Worm (Caenorhabditis elegans) whole organism, L4 larva: ENCODE results near the gene T10B9.9.

Experiments
- F10B5.3 ChIP-seq: sonication (generic microtip); optimal IDR thresholded peaks from 2 replicates; lab custom pipeline; 2016; ENCODE audit warnings: mild to moderate bottlenecking, missing genetic modification characterization, missing compliant biosample characterization
- F26F4.8 ChIP-seq: fragments of 200-800 bp; sonication (Bioruptor generic); conservative IDR thresholded peaks from 2 replicates; pipeline ENCODE4 v1.3.6; 2022; ENCODE audit warnings: missing genetic modification characterization, missing compliant biosample characterization
- T20F7.1 ChIP-seq: fragments of 200-800 bp; sonication (Bioruptor generic); optimal IDR thresholded peaks from 2 replicates; lab custom pipeline; 2018; ENCODE audit warnings: mild to moderate bottlenecking, missing genetic modification characterization, missing compliant biosample characterization
- Y5F2A.4 ChIP-seq: fragments of 200-800 bp; sonication (Bioruptor generic); optimal IDR thresholded peaks from 2 replicates; lab custom pipeline; 2018; ENCODE audit warnings: mild to moderate bottlenecking, missing genetic modification characterization, missing compliant biosample characterization
- Y75B8A.6 ChIP-seq: fragments of 200-800 bp; sonication (Bioruptor generic); IDR thresholded peaks from 2 replicates; pipeline ENCODE4 v1.3.6; 2022; ENCODE audit warnings: missing genetic modification reagents, missing genetic modification characterization, missing compliant biosample characterization
- ZK337.2 ChIP-seq: fragments of 200-800 bp; sonication (Bioruptor generic); IDR thresholded peaks from 2 replicates; pipeline ENCODE4 v1.3.6; 2022; ENCODE audit warnings: missing genetic modification reagents, missing genetic modification characterization, missing compliant biosample characterization
- ama-1 ChIP-seq: fragments of 150-350 bp; optimal IDR thresholded peaks from 2 replicates; lab custom pipeline; 2014; ENCODE audit warnings: inconsistent platforms, mixed read lengths
- arid-1 ChIP-seq: fragments of 200-800 bp; sonication (Bioruptor generic); conservative IDR thresholded peaks from 2 replicates; pipeline ENCODE4 v1.3.6; 2022; ENCODE audit warnings: missing genetic modification reagents, missing genetic modification characterization, missing compliant biosample characterization
- ceh-20 ChIP-seq: fragments of 200-800 bp; sonication (Bioruptor generic); IDR thresholded peaks from 2 replicates; pipeline ENCODE4 v1.3.6; 2022; ENCODE audit warnings: missing genetic modification reagents, missing genetic modification characterization, missing compliant biosample characterization
- ceh-32 ChIP-seq: sonication (generic microtip); optimal IDR thresholded peaks from 2 replicates; lab custom pipeline; 2016; ENCODE audit warnings: mild to moderate bottlenecking, missing genetic modification characterization, missing compliant biosample characterization; ENCODE audit not compliant: poor library complexity
- ceh-82 ChIP-seq: sonication (generic microtip); optimal IDR thresholded peaks from 2 replicates; lab custom pipeline; 2017; ENCODE audit warnings: missing biosample characterization, missing genetic modification characterization
- ctbp-1 ChIP-seq: fragments of 200-800 bp; sonication (Bioruptor generic); IDR thresholded peaks from 2 replicates; pipeline ENCODE4 v1.3.6; 2022; ENCODE audit warnings: missing genetic modification reagents, missing genetic modification characterization, missing compliant biosample characterization
- daf-8 ChIP-seq: fragments of 200-800 bp; sonication (Bioruptor generic); IDR thresholded peaks from 2 replicates; pipeline ENCODE4 v1.3.6; 2022; ENCODE audit warnings: missing genetic modification characterization, missing compliant biosample characterization
- dmd-6 ChIP-seq: fragments of 200-800 bp; sonication (Bioruptor generic); IDR thresholded peaks from 2 replicates; pipeline ENCODE4 v1.3.6; 2022; ENCODE audit warnings: missing genetic modification reagents, missing genetic modification characterization, missing compliant biosample characterization
- dmd-9 ChIP-seq: fragments of 200-800 bp; sonication (Bioruptor generic); IDR thresholded peaks from 2 replicates; pipeline ENCODE4 v1.3.6; 2022; ENCODE audit warnings: missing genetic modification reagents, missing genetic modification characterization, missing compliant biosample characterization
- egl-43 ChIP-seq: fragments of 200-800 bp; sonication (Bioruptor generic); IDR thresholded peaks from 2 replicates; pipeline ENCODE4 v1.3.6; 2022; ENCODE audit warnings: missing genetic modification reagents, missing genetic modification characterization, missing compliant biosample characterization
- fos-1 ChIP-seq: fragments of 150-350 bp; optimal IDR thresholded peaks from 2 replicates; lab custom pipeline; 2014; ENCODE audit warnings: missing biosample characterization, missing genetic modification characterization
- hif-1 ChIP-seq, 2 experiments: sonication (generic microtip); optimal IDR thresholded peaks; 2 replicates each; lab custom pipeline; 2016 to 2017; ENCODE audit warnings: missing compliant biosample characterization in 2 of 2, missing genetic modification characterization in 2 of 2, missing genetic modification reagents in 2 of 2, missing genotype in 2 of 2, mild to moderate bottlenecking in 1 of 2
- hlh-30 ChIP-seq: sonication (generic microtip); optimal IDR thresholded peaks from 2 replicates; lab custom pipeline; 2017; ENCODE audit warnings: antibody characterized with exemption, mild to moderate bottlenecking, missing genetic modification characterization, missing compliant biosample characterization; ENCODE audit not compliant: insufficient read depth
- lim-7 ChIP-seq: fragments of 200-800 bp; sonication (Bioruptor generic); IDR thresholded peaks from 2 replicates; pipeline ENCODE4 v1.3.6; 2022; ENCODE audit warnings: missing genetic modification characterization, missing compliant biosample characterization
- lin-13 ChIP-seq: fragments of 150-350 bp; optimal IDR thresholded peaks from 2 replicates; lab custom pipeline; 2014; ENCODE audit warnings: missing biosample characterization, missing genetic modification reagents, missing genetic modification characterization
- lin-29 ChIP-seq: fragments of 200-800 bp; sonication (Bioruptor generic); IDR thresholded peaks from 2 replicates; pipeline ENCODE4 v1.3.6; 2022; ENCODE audit warnings: missing genetic modification reagents, missing genetic modification characterization, missing compliant biosample characterization
- lin-39 ChIP-seq: fragments of 150-350 bp; optimal IDR thresholded peaks from 2 replicates; lab custom pipeline; 2014; ENCODE audit warnings: missing biosample characterization, missing genetic modification reagents, missing genetic modification characterization
- madf-5 ChIP-seq, 2 experiments: fragments of 200-800 bp; sonication (Bioruptor generic); IDR thresholded peaks; 2 replicates each; pipeline ENCODE4 v1.3.6; 2022; ENCODE audit warnings: missing compliant biosample characterization in 2 of 2, missing genetic modification characterization in 2 of 2
- mdl-1 ChIP-seq, 2 experiments: fragments of 150-350 bp in 1 of 2; sonication (generic microtip) in 1 of 2; optimal IDR thresholded peaks; 2 replicates each; lab custom pipeline; 2014 to 2017; ENCODE audit warnings: missing biosample characterization in 2 of 2, missing genetic modification characterization in 2 of 2
- mep-1 ChIP-seq: fragments of 150-350 bp; sonication (generic microtip); optimal IDR thresholded peaks from 3 replicates; lab custom pipeline; 2014; ENCODE audit warnings: missing biosample characterization, missing genetic modification characterization
- mxl-2 ChIP-seq: fragments of 200-800 bp; sonication (Bioruptor generic); conservative IDR thresholded peaks from 2 replicates; pipeline ENCODE4 v1.3.6; 2022; ENCODE audit warnings: missing genetic modification reagents, missing genetic modification characterization, missing compliant biosample characterization
- mxl-3 ChIP-seq: fragments of 200-800 bp; sonication (Bioruptor generic); optimal IDR thresholded peaks from 2 replicates; lab custom pipeline; 2018; ENCODE audit warnings: mild to moderate bottlenecking, missing genetic modification characterization, missing compliant biosample characterization
- nhr-10 ChIP-seq: fragments of 150-350 bp; optimal IDR thresholded peaks from 2 replicates; lab custom pipeline; 2014; ENCODE audit warnings: missing biosample characterization, missing genetic modification characterization
- nhr-111 ChIP-seq: fragments of 200-800 bp; sonication (Bioruptor generic); optimal IDR thresholded peaks from 2 replicates; lab custom pipeline; 2018; ENCODE audit warnings: mild to moderate bottlenecking, missing genetic modification characterization, missing compliant biosample characterization
- nhr-237 ChIP-seq: sonication (generic microtip); optimal IDR thresholded peaks from 2 replicates; lab custom pipeline; 2017; ENCODE audit warnings: missing biosample characterization, missing genetic modification characterization
- nhr-42 ChIP-seq: fragments of 200-800 bp; sonication (Bioruptor generic); IDR thresholded peaks from 2 replicates; pipeline ENCODE4 v1.3.6; 2022; ENCODE audit warnings: missing genetic modification characterization, missing compliant biosample characterization
- nhr-48 ChIP-seq: sonication (generic microtip); optimal IDR thresholded peaks from 2 replicates; lab custom pipeline; 2016; ENCODE audit warnings: mild to moderate bottlenecking, missing genetic modification characterization, missing compliant biosample characterization
- nhr-6 ChIP-seq: fragments of 150-350 bp; optimal IDR thresholded peaks from 2 replicates; lab custom pipeline; 2014; ENCODE audit warnings: missing biosample characterization, missing genetic modification characterization
- pha-4 ChIP-seq, 2 experiments: fragments of 150-350 bp in 1 of 2; fragments of 200-800 bp in 1 of 2; sonication (Bioruptor generic) in 1 of 2; IDR thresholded peaks in 1 of 2; optimal IDR thresholded peaks in 1 of 2; 2 replicates each; pipeline versions ENCODE4 v1.3.6 to Lab custom; 2014 to 2022; ENCODE audit warnings: missing genetic modification characterization in 2 of 2, missing genetic modification reagents in 2 of 2, missing biosample characterization in 1 of 2, missing compliant biosample characterization in 1 of 2
- php-3 ChIP-seq: fragments of 200-800 bp; sonication (Bioruptor generic); IDR thresholded peaks from 2 replicates; pipeline ENCODE4 v1.3.6; 2022; ENCODE audit warnings: missing genetic modification reagents, missing genetic modification characterization, missing compliant biosample characterization
- pqm-1 ChIP-seq: sonication (generic microtip); optimal IDR thresholded peaks from 2 replicates; lab custom pipeline; 2017; ENCODE audit warnings: missing biosample characterization, missing genetic modification characterization
- saeg-2 ChIP-seq: fragments of 200-800 bp; sonication (Bioruptor generic); IDR thresholded peaks from 2 replicates; pipeline ENCODE4 v1.3.6; 2022; ENCODE audit warnings: missing genetic modification reagents, missing genetic modification characterization, missing compliant biosample characterization
- snpc-1.2 ChIP-seq: fragments of 200-800 bp; sonication (Bioruptor generic); IDR thresholded peaks from 2 replicates; pipeline ENCODE4 v1.3.6; 2022; ENCODE audit warnings: missing genetic modification reagents, missing genetic modification characterization, missing compliant biosample characterization
- snpc-4 ChIP-seq: fragments of 150-350 bp; optimal IDR thresholded peaks from 2 replicates; lab custom pipeline; 2014; ENCODE audit warnings: missing biosample characterization, missing genetic modification characterization
- spr-3 ChIP-seq: fragments of 200-800 bp; sonication (Bioruptor generic); optimal IDR thresholded peaks from 2 replicates; lab custom pipeline; 2018; ENCODE audit warnings: mild to moderate bottlenecking, missing genetic modification characterization, missing compliant biosample characterization
- unc-130 ChIP-seq: sonication (generic microtip); optimal IDR thresholded peaks from 2 replicates; lab custom pipeline; 2016; ENCODE audit warnings: missing genetic modification reagents, missing genetic modification characterization, missing compliant biosample characterization
- unc-62 ChIP-seq, 3 experiments: fragments of 150-350 bp in 1 of 3; sonication (generic microtip); optimal IDR thresholded peaks in 2 of 3; peaks in 1 of 3; 1 replicate in 1 of 3; 2 replicates in 2 of 3; lab custom pipeline; 2014 to 2017; ENCODE audit warnings: missing biosample characterization in 3 of 3, missing genetic modification characterization in 3 of 3, missing genetic modification reagents in 3 of 3, missing genotype in 1 of 3
- zag-1 ChIP-seq: fragments of 150-350 bp; optimal IDR thresholded peaks from 2 replicates; lab custom pipeline; 2014; ENCODE audit warnings: missing biosample characterization, missing genetic modification characterization
- zfp-2 ChIP-seq: sonication (generic microtip); optimal IDR thresholded peaks from 2 replicates; lab custom pipeline; 2016; ENCODE audit warnings: mild to moderate bottlenecking, missing genetic modification characterization, missing compliant biosample characterization
- zfp-3 ChIP-seq: fragments of 200-800 bp; sonication (Bioruptor generic); conservative IDR thresholded peaks from 2 replicates; pipeline ENCODE4 v1.3.6; 2022; ENCODE audit warnings: missing genetic modification reagents, missing genetic modification characterization, missing compliant biosample characterization
- zip-2 ChIP-seq: fragments of 150-350 bp; optimal IDR thresholded peaks from 2 replicates; lab custom pipeline; 2014; ENCODE audit warnings: missing biosample characterization, missing genetic modification characterization

The T10B9.9 gene

ce11 chrII:9740552-9740951 is 35.1 kb downstream of the T10B9.9 start (continued):
- TF ChIP-seq dmd-6 (GFP tag; lab: Robert Waterston, UW) (peak; percentile 73), mxl-2 (GFP tag; lab: Robert Waterston, UW) (no peak), hlh-30 (tag; lab: Kevin White, UChicago) (peak; percentile 14), mdl-1 (tag; optimal IDR thresholded peaks at IDR 0.05; lab: Kevin White, UChicago) (peak in 1 of 2 experiments; percentile 46), zip-2 (tag; lab: Kevin White, UChicago) (no peak), nhr-10 (peak; percentile 52)
- TF ChIP-seq, all 104 proteins: peak for 16

- TF ChIP-seq madf-5 (GFP tag; IDR thresholded peaks at IDR 0.05; lab: Robert Waterston, UW), result no peak
- peak; percentile 73 for TF ChIP-seq hlh-30 (tag; lab: Kevin White, UChicago)
- no peak for TF ChIP-seq zip-2 (tag; lab: Kevin White, UChicago)
- TF ChIP-seq snpc-1.2, result 0 out of 2 replicates have a peak, but pooled peaks have one; percentile 13
- no peak for TF ChIP-seq lin-39 (tag; lab: Kevin White, UChicago)
- no peak for TF ChIP-seq daf-8
- TF ChIP-seq ceh-32, result no peak
- peak; percentile 91 for TF ChIP-seq dmd-6 (GFP tag; lab: Robert Waterston, UW)
- TF ChIP-seq nhr-10, result no peak
- peak; percentile 25 for TF ChIP-seq nhr-6 (tag; lab: Kevin White, UChicago)
- peak; percentile 61; the same call in 1 of the 2 replicates for TF ChIP-seq egl-43 (GFP tag; lab: Robert Waterston, UW)
- no peak for TF ChIP-seq zfp-2 (tag; lab: Kevin White, UChicago)
- TF ChIP-seq nhr-48, result peak; percentile 14
- TF ChIP-seq F10B5.3, result no peak
- peak; percentile 61 for TF ChIP-seq mxl-3
- TF ChIP-seq F26F4.8 (GFP tag; lab: Robert Waterston, UW), result no peak
- 0 out of 2 replicates have a peak, but pooled peaks have one; percentile 7 for TF ChIP-seq arid-1 (GFP tag; lab: Robert Waterston, UW)
- no peak for TF ChIP-seq fos-1 (tag; lab: Kevin White, UChicago)
- TF ChIP-seq nhr-111 (GFP tag; lab: Kevin White, UChicago), result no peak
- TF ChIP-seq php-3, result peak; percentile 92
- no peak for TF ChIP-seq ceh-20
- no peak for TF ChIP-seq T20F7.1 (GFP tag; lab: Kevin White, UChicago)
- TF ChIP-seq snpc-4 (tag; lab: Kevin White, UChicago), result no peak
- TF ChIP-seq lin-13 (GFP tag; lab: Kevin White, UChicago), result no peak
- TF ChIP-seq unc-62 (GFP tag; optimal IDR thresholded peaks at IDR 0.05 in 1 of 2; lab: Kevin White, UChicago), result no peak
- TF ChIP-seq unc-62 (tag; optimal IDR thresholded peaks at IDR 0.05; lab: Kevin White, UChicago), result no peak
- TF ChIP-seq nhr-237, result no peak
- no peak for TF ChIP-seq dmd-9 (GFP tag; lab: Robert Waterston, UW)
- no peak for TF ChIP-seq ZK337.2 (GFP tag; lab: Robert Waterston, UW)
- TF ChIP-seq ctbp-1 (GFP tag; lab: Robert Waterston, UW), result no peak
- peak; percentile 31 for TF ChIP-seq mep-1 (tag; lab: Kevin White, UChicago)
- TF ChIP-seq Y75B8A.6 (GFP tag; lab: Robert Waterston, UW), result 0 out of 2 replicates have a peak, but pooled peaks have one; percentile 62
- TF ChIP-seq pqm-1 (tag; lab: Kevin White, UChicago), result peak; percentile 86
- 0 out of 2 replicates have a peak, but pooled peaks have one; percentile 45 for TF ChIP-seq nhr-42 (GFP tag; lab: Robert Waterston, UW)
- no peak for TF ChIP-seq ceh-82 (tag; lab: Kevin White, UChicago)
- peak; percentile 65 for TF ChIP-seq ama-1
- TF ChIP-seq Y5F2A.4 (GFP tag; lab: Kevin White, UChicago), result no peak
- TF ChIP-seq spr-3 (GFP tag; lab: Kevin White, UChicago), result peak; percentile 38
- 0 out of 2 replicates have a peak, but pooled peaks have one; percentile 25 for TF ChIP-seq zfp-3 (GFP tag; lab: Robert Waterston, UW)
- peak; percentile 49; the same call in 1 of the 2 replicates for TF ChIP-seq lim-7 (GFP tag; lab: Robert Waterston, UW)
- TF ChIP-seq lin-29, result no peak
- TF ChIP-seq pha-4 (GFP tag; IDR thresholded peaks at IDR 0.05; lab: Robert Waterston, UW), result 0 out of 2 replicates have a peak, but pooled peaks have one; percentile 36
- TF ChIP-seq pha-4 (tag; optimal IDR thresholded peaks at IDR 0.05; lab: Kevin White, UChicago), result no peak
- no peak for TF ChIP-seq zag-1 (tag; lab: Kevin White, UChicago)
- no peak for TF ChIP-seq unc-130 (GFP tag; lab: Kevin White, UChicago)
- TF ChIP-seq hif-1 (tag; optimal IDR thresholded peaks at IDR 0.05; lab: Kevin White, UChicago), result no peak
- TF ChIP-seq saeg-2 (GFP tag; lab: Robert Waterston, UW), result 0 out of 2 replicates have a peak, but pooled peaks have one; percentile 15
Observed at ce11 chrII:9738820-9739219, 36.9 kb downstream of the T10B9.9 start.
